Worm (Caenorhabditis elegans): ENCODE data around the gene irld-47.

irld-47 gene

DNA sequence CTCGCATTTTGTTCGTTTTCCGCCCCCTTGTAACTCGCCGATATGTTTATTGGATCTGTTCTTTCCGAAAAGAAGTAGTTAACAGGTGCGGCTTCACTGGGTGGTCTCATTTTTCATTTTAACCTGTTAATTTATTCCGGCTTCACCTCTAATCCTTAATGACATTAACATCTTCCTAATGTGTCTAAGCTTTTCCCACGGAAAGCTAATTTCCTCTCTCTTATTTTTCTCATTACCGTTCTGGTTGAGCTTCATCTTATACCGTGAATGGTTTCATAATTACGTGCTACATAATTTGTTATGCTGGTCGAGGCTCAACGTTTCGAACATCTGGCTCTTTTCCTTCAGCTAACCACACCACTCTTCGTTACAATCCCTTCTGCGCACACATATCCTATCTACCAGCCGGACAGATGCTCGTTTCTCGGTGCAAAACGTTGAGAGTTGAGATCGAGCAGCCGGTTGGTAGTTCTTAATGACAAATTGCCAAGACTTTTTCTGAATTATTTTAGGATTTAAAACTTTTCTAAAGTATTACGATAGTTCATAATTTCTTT is 12.9 kb downstream of the irld-47 start:
- TF ChIP-seq hmbx-1 (tag; optimal IDR thresholded peaks at IDR 0.05) (no peak), B0310.2 (tag; optimal IDR thresholded peaks at IDR 0.05) (no peak), tra-4 (tag; optimal IDR thresholded peaks at IDR 0.05) (peak; percentile 3), hmg-4 (GFP tag; optimal IDR thresholded peaks at IDR 0.05) (peak; percentile 58), ceh-36 (tag; optimal IDR thresholded peaks at IDR 0.05) (peak; percentile 4)

DNA sequence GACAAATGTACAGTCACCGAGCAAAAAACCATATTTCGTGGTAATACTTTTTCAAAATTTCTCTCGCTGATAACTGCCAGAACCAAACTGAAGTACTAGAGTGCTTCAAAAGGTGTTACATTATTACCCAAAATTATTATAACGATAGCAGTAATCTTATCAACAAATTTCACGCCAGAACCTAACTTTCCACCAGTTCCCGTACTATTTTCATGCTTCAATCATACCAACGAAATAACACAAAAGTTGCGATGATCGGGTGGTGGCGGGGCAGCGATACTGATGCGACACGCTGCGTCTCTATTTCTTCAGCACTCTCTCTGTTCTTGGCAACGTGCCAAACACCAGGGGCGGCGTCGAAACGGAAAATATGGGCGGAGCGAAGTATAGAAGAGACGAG is 13.4 kb downstream of the irld-47 start:
- TF ChIP-seq tra-4 (tag; optimal IDR thresholded peaks at IDR 0.05) (no peak), pes-1 (GFP tag; IDR thresholded peaks at IDR 0.05) (no peak), hnd-1 (tag; optimal IDR thresholded peaks at IDR 0.05) (no peak), scrt-1 (GFP tag; IDR thresholded peaks at IDR 0.05) (no peak), ama-1 (optimal IDR thresholded peaks at IDR 0.05) (no peak), tbx-11 (GFP tag; IDR thresholded peaks at IDR 0.05) (no peak), B0310.2 (tag; optimal IDR thresholded peaks at IDR 0.05) (no peak), flt-1 (GFP tag; IDR thresholded peaks at IDR 0.05) (no peak), tbx-37 (GFP tag; conservative IDR thresholded peaks at IDR 0.05) (no peak), hmg-4 (GFP tag; optimal IDR thresholded peaks at IDR 0.05) (no peak), aly-1 (tag; optimal IDR thresholded peaks at IDR 0.05) (no peak), ceh-13 (GFP tag; optimal IDR thresholded peaks at IDR 0.05) (no peak), ets-7 (tag; optimal IDR thresholded peaks at IDR 0.05) (no peak), ceh-36 (tag; optimal IDR thresholded peaks at IDR 0.05) (no peak), hmbx-1 (tag; optimal IDR thresholded peaks at IDR 0.05) (no peak), F13C5.2 (tag; optimal IDR thresholded peaks at IDR 0.05) (no peak), sea-1 (GFP tag; conservative IDR thresholded peaks at IDR 0.05) (no peak)

DNA sequence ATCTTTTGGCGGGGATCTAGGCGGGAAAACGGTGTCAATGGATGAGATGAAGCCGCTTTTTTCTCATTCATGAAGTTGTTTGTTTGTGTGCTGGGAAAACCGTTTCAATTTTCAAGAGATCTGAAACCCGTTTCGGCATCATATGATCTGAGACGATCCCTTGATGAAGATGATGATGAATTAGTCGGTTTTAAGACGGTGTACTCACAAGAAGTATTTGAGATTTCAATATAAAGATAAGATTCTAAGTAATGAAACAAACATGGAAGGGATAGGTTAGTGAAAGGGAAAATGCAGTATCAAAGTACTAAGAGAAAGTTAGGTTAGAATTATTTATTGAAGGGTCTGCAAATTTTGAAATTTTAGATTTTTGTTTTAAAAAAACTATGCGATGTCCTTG is 14.2 kb downstream of the irld-47 start:
- TF ChIP-seq hmg-4 (GFP tag; optimal IDR thresholded peaks at IDR 0.05) = no peak
- TF ChIP-seq sea-1 (GFP tag; conservative IDR thresholded peaks at IDR 0.05) = no peak
- no peak for TF ChIP-seq tbx-37 (GFP tag; conservative IDR thresholded peaks at IDR 0.05)
- TF ChIP-seq ama-1 (optimal IDR thresholded peaks at IDR 0.05) = no peak
- TF ChIP-seq tbx-11 (GFP tag; IDR thresholded peaks at IDR 0.05) = no peak
- no peak for TF ChIP-seq pes-1 (GFP tag; IDR thresholded peaks at IDR 0.05)
- TF ChIP-seq aly-1 (tag; optimal IDR thresholded peaks at IDR 0.05) = no peak
- no peak for TF ChIP-seq B0310.2 (tag; optimal IDR thresholded peaks at IDR 0.05)
- TF ChIP-seq hnd-1 (tag; optimal IDR thresholded peaks at IDR 0.05) = no peak
- TF ChIP-seq scrt-1 (GFP tag; IDR thresholded peaks at IDR 0.05) = no peak
- TF ChIP-seq F13C5.2 (tag; optimal IDR thresholded peaks at IDR 0.05) = no peak
- no peak for TF ChIP-seq ceh-36 (tag; optimal IDR thresholded peaks at IDR 0.05)
- no peak for TF ChIP-seq ets-7 (tag; optimal IDR thresholded peaks at IDR 0.05)
- no peak for TF ChIP-seq ceh-13 (GFP tag; optimal IDR thresholded peaks at IDR 0.05)
- no peak for TF ChIP-seq tra-4 (tag; optimal IDR thresholded peaks at IDR 0.05)
- no peak for TF ChIP-seq flt-1 (GFP tag; IDR thresholded peaks at IDR 0.05)
- TF ChIP-seq hmbx-1 (tag; optimal IDR thresholded peaks at IDR 0.05) = no peak

DNA sequence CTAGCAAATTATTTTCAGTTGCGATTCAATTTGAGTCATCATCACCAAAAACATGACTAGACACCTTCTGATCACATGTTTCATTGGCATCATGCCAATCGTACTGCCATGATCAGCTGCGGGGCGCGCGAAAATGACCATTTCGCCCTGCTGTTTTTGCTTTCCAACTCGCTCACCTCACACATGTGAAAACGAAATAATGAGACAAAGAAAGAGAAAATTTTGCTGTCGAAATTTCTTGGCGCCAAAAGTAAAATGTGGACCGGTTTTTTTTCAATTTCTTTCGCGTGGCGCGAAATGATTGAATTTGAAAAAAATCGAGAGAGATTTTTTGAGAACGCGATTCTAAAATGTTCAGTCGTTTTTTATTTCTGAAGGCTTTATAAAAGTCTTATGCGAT is 15.5 kb downstream of the irld-47 start:
- no peak for TF ChIP-seq hnd-1 (tag; optimal IDR thresholded peaks at IDR 0.05)
- TF ChIP-seq sea-1 (GFP tag; conservative IDR thresholded peaks at IDR 0.05) = no peak

DNA sequence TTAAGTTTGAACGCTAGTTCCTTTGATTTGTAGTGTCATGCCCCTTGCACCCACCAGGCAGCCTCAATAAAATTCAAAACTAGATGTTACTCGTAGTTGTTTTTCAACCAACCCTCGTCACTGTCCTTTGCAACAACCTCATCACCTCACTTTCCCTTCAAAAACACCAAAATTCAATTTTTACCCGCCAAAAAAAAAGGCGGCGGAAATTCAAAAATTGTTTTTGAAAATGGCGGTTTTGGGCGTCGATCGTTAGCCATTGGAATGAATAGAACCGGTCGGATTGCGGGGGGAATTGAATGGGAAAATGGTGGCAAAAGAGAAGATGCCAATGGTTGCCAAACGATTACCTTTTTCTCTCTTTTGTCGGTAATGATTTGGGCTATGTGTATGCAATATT is 16.3 kb downstream of the irld-47 start:
- no peak for TF ChIP-seq hmbx-1 (tag; optimal IDR thresholded peaks at IDR 0.05)
- TF ChIP-seq tbx-37 (GFP tag; conservative IDR thresholded peaks at IDR 0.05) = no peak
- TF ChIP-seq hnd-1 (tag; optimal IDR thresholded peaks at IDR 0.05) = no peak
- no peak for TF ChIP-seq tbx-11 (GFP tag; IDR thresholded peaks at IDR 0.05)
- TF ChIP-seq aly-1 (tag; optimal IDR thresholded peaks at IDR 0.05) = no peak
- TF ChIP-seq ceh-36 (tag; optimal IDR thresholded peaks at IDR 0.05) = no peak
- no peak for TF ChIP-seq ets-7 (tag; optimal IDR thresholded peaks at IDR 0.05)
- no peak for TF ChIP-seq F13C5.2 (tag; optimal IDR thresholded peaks at IDR 0.05)
- TF ChIP-seq B0310.2 (tag; optimal IDR thresholded peaks at IDR 0.05) = no peak

DNA sequence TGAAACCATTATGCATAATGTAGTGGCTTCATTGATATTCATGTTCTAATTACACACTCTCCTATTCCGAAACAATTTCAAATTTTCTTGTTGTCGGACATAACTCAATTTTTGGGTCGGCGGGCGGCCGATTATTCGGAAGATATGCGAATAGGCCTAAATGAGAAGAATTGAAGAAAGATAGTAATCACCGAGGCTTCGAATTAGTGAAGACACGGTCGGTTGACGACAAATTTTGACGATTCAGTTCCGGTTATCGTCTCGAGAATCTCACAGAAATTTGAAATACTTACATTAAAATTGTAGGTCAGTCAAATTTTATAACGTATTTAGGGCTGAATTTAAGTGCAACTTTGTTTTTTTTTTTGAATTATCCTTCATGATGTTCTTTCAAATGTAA is 19.2 kb downstream of the irld-47 start:
- TF ChIP-seq hnd-1 (tag; optimal IDR thresholded peaks at IDR 0.05) (no peak), hmg-4 (GFP tag; optimal IDR thresholded peaks at IDR 0.05) (no peak), tbx-11 (GFP tag; IDR thresholded peaks at IDR 0.05) (no peak)

DNA sequence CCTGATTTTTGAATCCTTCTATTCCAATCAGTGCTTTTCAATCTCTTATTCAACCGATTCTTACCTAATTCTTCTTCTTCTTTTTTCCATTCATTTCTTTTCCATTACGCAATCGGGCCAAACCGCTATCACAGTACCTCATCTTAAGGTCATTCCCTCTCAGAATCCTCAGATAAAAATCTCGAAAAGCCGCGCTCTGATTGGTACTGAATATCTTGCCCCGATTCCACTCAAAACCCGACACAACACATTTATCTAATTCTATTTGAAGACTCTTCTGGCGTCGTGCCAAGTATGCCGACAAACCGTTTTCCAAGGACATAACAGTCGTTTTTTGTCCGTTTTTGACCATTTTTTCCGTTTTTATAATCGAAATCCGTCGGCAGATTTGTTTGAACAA is 20.5 kb downstream of the irld-47 start:
- no peak for TF ChIP-seq aly-1 (tag; optimal IDR thresholded peaks at IDR 0.05)
- TF ChIP-seq ama-1 (optimal IDR thresholded peaks at IDR 0.05) = no peak
- TF ChIP-seq hmg-4 (GFP tag; optimal IDR thresholded peaks at IDR 0.05) = no peak
- TF ChIP-seq tbx-11 (GFP tag; IDR thresholded peaks at IDR 0.05) = no peak
- TF ChIP-seq ceh-36 (tag; optimal IDR thresholded peaks at IDR 0.05) = no peak
- TF ChIP-seq tra-4 (tag; optimal IDR thresholded peaks at IDR 0.05) = no peak
- TF ChIP-seq tbx-37 (GFP tag; conservative IDR thresholded peaks at IDR 0.05) = no peak
- TF ChIP-seq ets-7 (tag; optimal IDR thresholded peaks at IDR 0.05) = no peak
- no peak for TF ChIP-seq scrt-1 (GFP tag; IDR thresholded peaks at IDR 0.05)
- no peak for TF ChIP-seq pes-1 (GFP tag; IDR thresholded peaks at IDR 0.05)
- TF ChIP-seq sea-1 (GFP tag; conservative IDR thresholded peaks at IDR 0.05) = no peak
- no peak for TF ChIP-seq hnd-1 (tag; optimal IDR thresholded peaks at IDR 0.05)
- TF ChIP-seq ceh-13 (GFP tag; optimal IDR thresholded peaks at IDR 0.05) = no peak
- no peak for TF ChIP-seq B0310.2 (tag; optimal IDR thresholded peaks at IDR 0.05)
- no peak for TF ChIP-seq flt-1 (GFP tag; IDR thresholded peaks at IDR 0.05)
- no peak for TF ChIP-seq F13C5.2 (tag; optimal IDR thresholded peaks at IDR 0.05)
- no peak for TF ChIP-seq hmbx-1 (tag; optimal IDR thresholded peaks at IDR 0.05)

DNA sequence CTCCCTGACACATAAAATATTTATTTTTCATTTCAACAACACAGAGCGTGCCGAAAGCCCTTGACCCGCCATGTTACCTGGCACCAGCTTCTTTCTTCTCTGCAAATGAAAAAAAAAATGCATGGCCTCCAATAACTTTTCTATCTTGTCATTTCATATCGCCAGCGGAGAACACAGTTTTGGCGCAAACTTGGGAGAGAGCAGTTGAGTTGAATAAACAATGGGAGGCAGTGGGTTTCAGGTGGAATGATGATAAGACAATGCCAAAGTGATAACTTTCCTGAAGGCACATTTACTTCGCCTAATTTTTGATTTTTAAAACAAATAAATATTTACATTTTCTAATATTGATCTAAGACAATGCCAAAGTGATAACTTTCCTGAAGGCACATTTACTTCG is 21.1 kb downstream of the irld-47 start:
- TF ChIP-seq hnd-1 (tag; optimal IDR thresholded peaks at IDR 0.05) (no peak), B0310.2 (tag; optimal IDR thresholded peaks at IDR 0.05) (no peak), aly-1 (tag; optimal IDR thresholded peaks at IDR 0.05) (no peak), pes-1 (GFP tag; IDR thresholded peaks at IDR 0.05) (no peak)

Data from whole organism, early embryonic.